Worm (Caenorhabditis elegans) whole organism, L4 larva: ENCODE results near the gene Y38A10A.7.
"Not testable (repeated sequence)": the region's sequence is repeated elsewhere in the genome, so short reads cannot be mapped to it uniquely, and the experiment has no call there.

Source experiments
- nhr-6 ChIP-seq: fragments of 150-350 bp; optimal IDR thresholded peaks from 2 replicates; lab custom pipeline; 2014; ENCODE audit warnings: missing biosample characterization, missing genetic modification characterization
- unc-130 ChIP-seq: sonication (generic microtip); optimal IDR thresholded peaks from 2 replicates; lab custom pipeline; 2016; ENCODE audit warnings: missing genetic modification reagents, missing genetic modification characterization, missing compliant biosample characterization

ce11 chrV:6069968-6070367 lies 26.0 kb upstream of the Y38A10A.7 start, which contains the start of gene fbxa-214:
- not testable (repeated sequence) for TF ChIP-seq unc-130 (GFP tag; lab: Kevin White, UChicago); nhr-6
